Fruit fly (Drosophila melanogaster) whole organism, prepupa: Measurements from ENCODE around the gene CG7840.

Source experiments
- CG10669 ChIP-seq: fragments of 200-800 bp; sonication (Bioruptor generic); optimal IDR thresholded peaks from 3 replicates; lab custom pipeline; 2018; ENCODE audit warnings: missing biosample characterization, mild to moderate bottlenecking, missing genetic modification characterization, moderate library complexity
- CG11762 ChIP-seq: fragments of 200-800 bp; sonication (Bioruptor generic); optimal IDR thresholded peaks from 3 replicates; lab custom pipeline; 2016; ENCODE audit warnings: missing biosample characterization, missing genetic modification characterization; ENCODE audit not compliant: insufficient read depth
- CG16779 ChIP-seq: fragments of 200-800 bp; sonication (Bioruptor generic); optimal IDR thresholded peaks from 3 replicates; lab custom pipeline; 2017; ENCODE audit warnings: missing biosample characterization, mild to moderate bottlenecking, missing genetic modification characterization
- Eip78C ChIP-seq: fragments of 200-800 bp; sonication (Bioruptor generic); peaks from one replicate; lab custom pipeline; 2016; ENCODE audit warnings: missing biosample characterization, missing genetic modification characterization
- OdsH ChIP-seq: fragments of 200-800 bp; sonication (Bioruptor generic); optimal IDR thresholded peaks from 3 replicates; lab custom pipeline; 2016; ENCODE audit warnings: missing biosample characterization, missing genetic modification characterization
- lz ChIP-seq: fragments of 200-800 bp; sonication (Bioruptor generic); optimal IDR thresholded peaks from 3 replicates; lab custom pipeline; 2016; ENCODE audit warnings: missing biosample characterization, missing genetic modification characterization
- spab ChIP-seq: fragments of 200-800 bp; sonication (Bioruptor generic); optimal IDR thresholded peaks from 2 replicates; lab custom pipeline; 2017; ENCODE audit warnings: missing biosample characterization, mild to moderate bottlenecking, missing genetic modification characterization, missing genetic modification reagents

- TF ChIP-seq CG11762, result peak; percentile 48
- peak; percentile 57 for TF ChIP-seq CG10669 (GFP tag; lab: Kevin White, UChicago)
- TF ChIP-seq Eip78C (GFP tag; lab: Kevin White, UChicago), result peak; percentile 92
- TF ChIP-seq OdsH (GFP tag; lab: Kevin White, UChicago), result peak; percentile 74
- TF ChIP-seq lz (GFP tag; lab: Kevin White, UChicago), result peak; percentile 66
- peak; percentile 15 for TF ChIP-seq spab (GFP tag; lab: Kevin White, UChicago)
- TF ChIP-seq CG16779, result peak; percentile 39
Measured at dm6 chr2L:8292159-8292887, 13.1 kb upstream of the CG7840 start.
